Worm (Caenorhabditis elegans): Measurements from ENCODE around the gene srg-17.

The srg-17 gene

ce11 chrII:12471138-12471855, 2.2 kb upstream of the srg-17 start, which contains the start of the genes F15A4.5 and phat-8 (continued):
- TF ChIP-seq mxl-1 (tag; optimal IDR thresholded peaks at IDR 0.05): no peak
- no peak for TF ChIP-seq mcd-1 (GFP tag; IDR thresholded peaks at IDR 0.05)

ce11 chrII:12480811-12481210, 7.3 kb downstream of the srg-17 start, which contains the start of gene arrd-9:
arrd-9 (minus strand) TSS chrII:12480911.
- no peak for TF ChIP-seq egl-44 (GFP tag; IDR thresholded peaks at IDR 0.05)
- no peak for TF ChIP-seq ZK185.1 (tag; optimal IDR thresholded peaks at IDR 0.05; ENCODE audit: poor library complexity, severe bottlenecking)
- TF ChIP-seq bed-1 (GFP tag; IDR thresholded peaks at IDR 0.05): no peak
- no peak for TF ChIP-seq mel-28 (tag; optimal IDR thresholded peaks at IDR 0.05; ENCODE audit: borderline replicate concordance)
- no peak for TF ChIP-seq ztf-18 (tag; optimal IDR thresholded peaks at IDR 0.05)
- TF ChIP-seq cebp-2 (GFP tag; IDR thresholded peaks at IDR 0.05): no peak
- TF ChIP-seq Y95B8A.8 (GFP tag; IDR thresholded peaks at IDR 0.05): no peak
- no peak for TF ChIP-seq cebp-1 (GFP tag; IDR thresholded peaks at IDR 0.05)
- TF ChIP-seq cebp-1 (tag; optimal IDR thresholded peaks at IDR 0.05): no peak
- TF ChIP-seq tbp1 (GFP tag; optimal IDR thresholded peaks at IDR 0.05): no peak
- TF ChIP-seq ccch-3 (GFP tag; optimal IDR thresholded peaks at IDR 0.05): no peak
- no peak for TF ChIP-seq F49E8.2 (tag; optimal IDR thresholded peaks at IDR 0.05; ENCODE audit: insufficient read depth)

ce11 chrII:12481645-12482044, 8.1 kb downstream of the srg-17 start:
- TF ChIP-seq K11D2.4 (GFP tag; IDR thresholded peaks at IDR 0.05): no peak
- no peak for TF ChIP-seq madf-6 (GFP tag; IDR thresholded peaks at IDR 0.05)
- TF ChIP-seq dpff-1 (tag; optimal IDR thresholded peaks at IDR 0.05): no peak
- no peak for TF ChIP-seq lin-40 (tag; optimal IDR thresholded peaks at IDR 0.05)
- no peak for TF ChIP-seq Y67H2A.10 (GFP tag; conservative IDR thresholded peaks at IDR 0.05)
- no peak for TF ChIP-seq attf-3 (GFP tag; conservative IDR thresholded peaks at IDR 0.05)
- TF ChIP-seq ztf-22 (GFP tag; optimal IDR thresholded peaks at IDR 0.05): no peak
- no peak for TF ChIP-seq ceh-58 (GFP tag; IDR thresholded peaks at IDR 0.05)

- TF ChIP-seq pha-4 (tag; optimal IDR thresholded peaks at IDR 0.05) (no peak), B0336.3 (GFP tag; IDR thresholded peaks at IDR 0.05) (no peak), F55B11.4 (tag; optimal IDR thresholded peaks at IDR 0.05; ENCODE audit: borderline replicate concordance, insufficient read depth) (no peak), lir-1 (GFP tag; conservative IDR thresholded peaks at IDR 0.05) (no peak), lsl-1 (GFP tag; optimal IDR thresholded peaks at IDR 0.05) (no peak), hrde-1 (tag; optimal IDR thresholded peaks at IDR 0.05; ENCODE audit: borderline replicate concordance) (no peak), D2030.7 (GFP tag; IDR thresholded peaks at IDR 0.05) (no peak), ceh-100 (GFP tag; IDR thresholded peaks at IDR 0.05) (no peak), ccch-3 (GFP tag; optimal IDR thresholded peaks at IDR 0.05) (no peak), F33H1.4 (GFP tag; IDR thresholded peaks at IDR 0.05) (no peak), egrh-3 (GFP tag; IDR thresholded peaks at IDR 0.05) (no peak), zim-3 (tag; optimal IDR thresholded peaks at IDR 0.05) (no peak), nhr-179 (tag; optimal IDR thresholded peaks at IDR 0.05) (no peak)
Measured at ce11 chrII:12482622-12483021, 9.1 kb downstream of the srg-17 start, which contains the start of gene fbxb-102. fbxb-102 (plus strand) TSS chrII:12482922.

Data from whole organism, young adult.